Worm (Caenorhabditis elegans) whole organism, young adult: ENCODE measurements around the gene ZK938.3.

ENCODE experiments used
- F39B2.1 ChIP-seq: fragments of 200-800 bp; sonication (Bioruptor generic); IDR thresholded peaks from 2 replicates; pipeline ENCODE4 v1.3.6; 2022; ENCODE audit warnings: missing genetic modification reagents, missing genetic modification characterization, missing compliant biosample characterization
- attf-5 ChIP-seq: fragments of 200-800 bp; sonication (Bioruptor generic); optimal IDR thresholded peaks from 2 replicates; lab custom pipeline; 2018; ENCODE audit warnings: mild to moderate bottlenecking, missing genetic modification characterization, missing compliant biosample characterization
- lin-40 ChIP-seq: sonication (generic microtip); optimal IDR thresholded peaks from 2 replicates; lab custom pipeline; 2016; ENCODE audit warnings: missing genetic modification characterization, mild to moderate bottlenecking, missing compliant biosample characterization, missing genotype, missing genetic modification reagents
- nhr-80 ChIP-seq: sonication (generic microtip); optimal IDR thresholded peaks from 2 replicates; lab custom pipeline; 2016; ENCODE audit warnings: missing genetic modification characterization, missing compliant biosample characterization
- nhr-90 ChIP-seq: sonication (generic microtip); optimal IDR thresholded peaks from 2 replicates; lab custom pipeline; 2016; ENCODE audit warnings: missing genotype, mild to moderate bottlenecking, missing genetic modification characterization, missing compliant biosample characterization
- pha-4 ChIP-seq: fragments of 150-350 bp; sonication (generic microtip); optimal IDR thresholded peaks from 2 replicates; lab custom pipeline; 2014; ENCODE audit warnings: missing biosample characterization, missing genetic modification reagents, missing genetic modification characterization
- repo-1 ChIP-seq: sonication (generic microtip); optimal IDR thresholded peaks from 2 replicates; lab custom pipeline; 2017; ENCODE audit warnings: mild to moderate bottlenecking, missing genetic modification characterization, missing compliant biosample characterization
- sea-2 ChIP-seq: fragments of 200-800 bp; sonication (Bioruptor generic); IDR thresholded peaks from 2 replicates; pipeline ENCODE4 v1.3.6; 2022; ENCODE audit warnings: missing genetic modification characterization, missing compliant biosample characterization
- zim-3 ChIP-seq: sonication (generic microtip); optimal IDR thresholded peaks from 2 replicates; lab custom pipeline; 2017; ENCODE audit warnings: mild to moderate bottlenecking, missing genetic modification characterization, moderate library complexity, missing compliant biosample characterization
- ztf-22 ChIP-seq: fragments of 200-800 bp; sonication (Bioruptor generic); optimal IDR thresholded peaks from 2 replicates; lab custom pipeline; 2018; ENCODE audit warnings: mild to moderate bottlenecking, missing genetic modification characterization, moderate library complexity, missing compliant biosample characterization

- no peak for TF ChIP-seq pha-4 (tag; lab: Kevin White, UChicago)
- no peak for TF ChIP-seq attf-5
- no peak for TF ChIP-seq F39B2.1
- no peak for TF ChIP-seq repo-1 (tag; lab: Kevin White, UChicago)
- TF ChIP-seq zim-3 (tag; lab: Kevin White, UChicago), result no peak
- TF ChIP-seq nhr-80 (tag; lab: Kevin White, UChicago), result peak; percentile 77
- no peak for TF ChIP-seq ztf-22 (GFP tag; lab: Kevin White, UChicago)
- no peak for TF ChIP-seq nhr-90 (tag; lab: Kevin White, UChicago)
- no peak for TF ChIP-seq sea-2 (GFP tag; lab: Robert Waterston, UW)
- no peak for TF ChIP-seq lin-40
These were observed 26.2 kb downstream of the ZK938.3 start, which contains the start of gene cyp-13A8 for ce11 chrII:9807519-9807972.
